Worm (Caenorhabditis elegans): ENCODE measurements around the gene F25F2.1.

F25F2.1 gene

DNA sequence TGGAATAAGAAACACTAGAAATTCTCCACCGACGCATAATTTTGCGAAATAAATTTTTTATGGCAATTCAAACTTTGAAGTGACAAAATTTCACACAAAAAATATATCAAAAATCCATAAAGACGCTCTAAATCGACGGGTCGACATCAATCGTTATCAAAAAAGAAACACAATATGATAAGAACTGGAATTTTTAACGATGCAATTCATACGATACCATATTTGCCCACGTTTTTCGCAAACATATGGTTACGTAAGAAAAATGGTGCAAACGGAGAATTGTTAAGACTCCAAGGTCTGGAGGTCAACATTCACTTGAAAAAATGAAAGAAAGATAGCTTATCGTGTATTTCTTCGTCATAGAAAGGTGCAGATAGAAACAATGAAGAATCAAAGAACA lies 2.5 kb upstream of the F25F2.1 start:
- TF ChIP-seq T22C8.4 (GFP tag; IDR thresholded peaks at IDR 0.05) (no peak), ztf-23 (GFP tag; IDR thresholded peaks at IDR 0.05) (no peak), klf-2 (GFP tag; conservative IDR thresholded peaks at IDR 0.05) (no peak), ref-1 (GFP tag; conservative IDR thresholded peaks at IDR 0.05) (no peak), flt-1 (GFP tag; IDR thresholded peaks at IDR 0.05) (no peak), med-1 (GFP tag; optimal IDR thresholded peaks at IDR 0.05; ENCODE audit: insufficient read depth) (no peak), tab-1 (GFP tag; IDR thresholded peaks at IDR 0.05) (no peak), ztf-29 (GFP tag; IDR thresholded peaks at IDR 0.05) (no peak), cog-1 (tag; optimal IDR thresholded peaks at IDR 0.05) (no peak)

ce11 chrIII:4506590-4507128 lies 2.0 kb upstream of the F25F2.1 start:
- TF ChIP-seq med-1 (GFP tag; optimal IDR thresholded peaks at IDR 0.05; ENCODE audit: insufficient read depth) (no peak), ztf-29 (GFP tag; IDR thresholded peaks at IDR 0.05) (no peak), klf-2 (GFP tag; conservative IDR thresholded peaks at IDR 0.05) (no peak), ztf-23 (GFP tag; IDR thresholded peaks at IDR 0.05) (no peak), tab-1 (GFP tag; IDR thresholded peaks at IDR 0.05) (no peak), flt-1 (GFP tag; IDR thresholded peaks at IDR 0.05) (no peak), ref-1 (GFP tag; conservative IDR thresholded peaks at IDR 0.05) (no peak)

DNA sequence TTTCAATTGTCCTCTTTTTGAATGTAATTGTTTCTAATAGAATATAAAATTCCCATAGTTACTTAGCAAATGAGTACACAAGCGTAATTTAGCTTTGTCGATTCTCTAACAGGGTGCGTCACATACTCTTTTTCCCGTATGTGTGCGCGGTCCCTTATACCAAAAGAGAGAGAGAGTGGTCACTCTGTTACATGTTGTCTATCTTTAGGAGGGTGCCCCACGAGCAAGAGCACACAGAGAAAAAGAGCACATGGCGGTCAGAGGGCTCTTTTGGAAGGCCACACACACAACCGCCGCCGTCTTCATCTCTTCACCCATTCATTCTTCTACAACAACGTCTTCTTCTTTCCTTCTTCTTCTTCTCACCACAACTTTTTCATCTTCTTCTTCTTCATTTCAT lies 5.3 kb downstream of the F25F2.1 start:
- 0 out of 2 replicates have a peak, but pooled peaks have one; percentile 33 for TF ChIP-seq tab-1 (GFP tag; IDR thresholded peaks at IDR 0.05)
- TF ChIP-seq med-1 (GFP tag; optimal IDR thresholded peaks at IDR 0.05; ENCODE audit: insufficient read depth): no peak
- TF ChIP-seq klf-2 (GFP tag; conservative IDR thresholded peaks at IDR 0.05): no peak
- no peak for TF ChIP-seq ztf-29 (GFP tag; IDR thresholded peaks at IDR 0.05)
- TF ChIP-seq ztf-23 (GFP tag; IDR thresholded peaks at IDR 0.05): no peak
- TF ChIP-seq ref-1 (GFP tag; conservative IDR thresholded peaks at IDR 0.05): 0 out of 2 replicates have a peak, but pooled peaks have one; percentile 41

- no peak for TF ChIP-seq klf-2 (GFP tag; conservative IDR thresholded peaks at IDR 0.05)
- TF ChIP-seq cog-1 (tag; optimal IDR thresholded peaks at IDR 0.05): no peak
- TF ChIP-seq ref-1 (GFP tag; conservative IDR thresholded peaks at IDR 0.05): no peak
- TF ChIP-seq T22C8.4 (GFP tag; IDR thresholded peaks at IDR 0.05): no peak
- TF ChIP-seq tab-1 (GFP tag; IDR thresholded peaks at IDR 0.05): no peak
- TF ChIP-seq med-1 (GFP tag; optimal IDR thresholded peaks at IDR 0.05; ENCODE audit: insufficient read depth): no peak
- no peak for TF ChIP-seq ztf-29 (GFP tag; IDR thresholded peaks at IDR 0.05)
- no peak for TF ChIP-seq ztf-23 (GFP tag; IDR thresholded peaks at IDR 0.05)
- TF ChIP-seq flt-1 (GFP tag; IDR thresholded peaks at IDR 0.05): no peak
These were observed 6.5 kb downstream of the F25F2.1 start for ce11 chrIII:4515173-4515572.

- TF ChIP-seq tab-1 (GFP tag; IDR thresholded peaks at IDR 0.05) (no peak), ztf-29 (GFP tag; IDR thresholded peaks at IDR 0.05) (no peak)
These were observed 9.1 kb downstream of the F25F2.1 start for ce11 chrIII:4517781-4518180.

- no peak for TF ChIP-seq ref-1 (GFP tag; conservative IDR thresholded peaks at IDR 0.05)
These were observed 10.8 kb downstream of the F25F2.1 start for ce11 chrIII:4519410-4519809.

- no peak for TF ChIP-seq tab-1 (GFP tag; IDR thresholded peaks at IDR 0.05)
- no peak for TF ChIP-seq T22C8.4 (GFP tag; IDR thresholded peaks at IDR 0.05)
- no peak for TF ChIP-seq klf-2 (GFP tag; conservative IDR thresholded peaks at IDR 0.05)
- no peak for TF ChIP-seq ztf-23 (GFP tag; IDR thresholded peaks at IDR 0.05)
- TF ChIP-seq ref-1 (GFP tag; conservative IDR thresholded peaks at IDR 0.05): no peak
- no peak for TF ChIP-seq med-1 (GFP tag; optimal IDR thresholded peaks at IDR 0.05; ENCODE audit: insufficient read depth)
- TF ChIP-seq ztf-29 (GFP tag; IDR thresholded peaks at IDR 0.05): no peak
These were observed 11.4 kb downstream of the F25F2.1 start, which contains the start of gene cdh-4 for ce11 chrIII:4520057-4520456. TSS of gene cdh-4 (plus strand) at chrIII:4520357.

- TF ChIP-seq ztf-23 (GFP tag; IDR thresholded peaks at IDR 0.05) (no peak), ztf-29 (GFP tag; IDR thresholded peaks at IDR 0.05) (no peak), klf-2 (GFP tag; conservative IDR thresholded peaks at IDR 0.05) (no peak), med-1 (GFP tag; optimal IDR thresholded peaks at IDR 0.05; ENCODE audit: insufficient read depth) (no peak), flt-1 (GFP tag; IDR thresholded peaks at IDR 0.05) (no peak), T22C8.4 (GFP tag; IDR thresholded peaks at IDR 0.05) (no peak), cog-1 (tag; optimal IDR thresholded peaks at IDR 0.05) (no peak), ref-1 (GFP tag; conservative IDR thresholded peaks at IDR 0.05) (no peak), tab-1 (GFP tag; IDR thresholded peaks at IDR 0.05) (no peak)
These were observed 14.8 kb downstream of the F25F2.1 start for ce11 chrIII:4523411-4523810.

DNA sequence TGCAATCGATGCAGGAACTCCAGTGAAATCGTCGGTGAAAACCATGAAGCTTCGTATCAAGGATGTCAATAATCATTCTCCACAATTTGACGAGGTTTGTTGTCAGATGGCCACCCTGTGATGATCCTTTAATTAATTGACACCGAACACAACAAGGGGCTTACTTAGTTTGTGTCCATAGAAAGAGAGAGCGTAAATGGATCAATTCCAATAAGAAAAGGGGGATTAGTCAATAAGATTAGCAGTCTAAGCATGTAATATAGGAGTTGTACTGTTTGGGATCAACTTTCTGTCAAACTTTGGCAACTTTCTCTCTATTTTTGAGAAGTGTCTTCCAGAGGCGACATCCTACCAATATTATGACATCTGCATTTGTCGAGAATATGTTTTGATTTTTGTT lies 15.4 kb downstream of the F25F2.1 start:
- TF ChIP-seq cog-1 (tag; optimal IDR thresholded peaks at IDR 0.05): no peak
- TF ChIP-seq klf-2 (GFP tag; conservative IDR thresholded peaks at IDR 0.05): no peak
- no peak for TF ChIP-seq ztf-23 (GFP tag; IDR thresholded peaks at IDR 0.05)
- TF ChIP-seq ztf-29 (GFP tag; IDR thresholded peaks at IDR 0.05): no peak
- no peak for TF ChIP-seq flt-1 (GFP tag; IDR thresholded peaks at IDR 0.05)

ce11 chrIII:4525998-4526397 lies 17.3 kb downstream of the F25F2.1 start:
- TF ChIP-seq ztf-29 (GFP tag; IDR thresholded peaks at IDR 0.05) (no peak), klf-2 (GFP tag; conservative IDR thresholded peaks at IDR 0.05) (no peak), cog-1 (tag; optimal IDR thresholded peaks at IDR 0.05) (no peak), flt-1 (GFP tag; IDR thresholded peaks at IDR 0.05) (no peak), ref-1 (GFP tag; conservative IDR thresholded peaks at IDR 0.05) (no peak), ztf-23 (GFP tag; IDR thresholded peaks at IDR 0.05) (no peak), med-1 (GFP tag; optimal IDR thresholded peaks at IDR 0.05; ENCODE audit: insufficient read depth) (no peak), T22C8.4 (GFP tag; IDR thresholded peaks at IDR 0.05) (no peak), tab-1 (GFP tag; IDR thresholded peaks at IDR 0.05) (no peak)

- TF ChIP-seq flt-1 (GFP tag; IDR thresholded peaks at IDR 0.05): no peak
- no peak for TF ChIP-seq tab-1 (GFP tag; IDR thresholded peaks at IDR 0.05)
- TF ChIP-seq cog-1 (tag; optimal IDR thresholded peaks at IDR 0.05): no peak
- TF ChIP-seq T22C8.4 (GFP tag; IDR thresholded peaks at IDR 0.05): no peak
- no peak for TF ChIP-seq med-1 (GFP tag; optimal IDR thresholded peaks at IDR 0.05; ENCODE audit: insufficient read depth)
- TF ChIP-seq ztf-23 (GFP tag; IDR thresholded peaks at IDR 0.05): no peak
- TF ChIP-seq ref-1 (GFP tag; conservative IDR thresholded peaks at IDR 0.05): no peak
- no peak for TF ChIP-seq klf-2 (GFP tag; conservative IDR thresholded peaks at IDR 0.05)
These were observed 22.3 kb downstream of the F25F2.1 start for ce11 chrIII:4530968-4531367.

Data from whole organism, midembryonic.